Worm (Caenorhabditis elegans) whole organism, young adult: ENCODE measurements around the gene hphd-1.

Source experiments
- B0019.2 ChIP-seq: fragments of 200-800 bp; sonication (Bioruptor generic); conservative IDR thresholded peaks from 2 replicates; pipeline ENCODE4 v1.3.6; 2022; ENCODE audit warnings: missing genetic modification reagents, missing genetic modification characterization, missing compliant biosample characterization
- B0336.3 ChIP-seq: fragments of 200-800 bp; sonication (Bioruptor generic); IDR thresholded peaks from 2 replicates; pipeline ENCODE4 v1.3.6; 2022; ENCODE audit warnings: missing genetic modification characterization, missing compliant biosample characterization
- F22D6.2 ChIP-seq: sonication (generic microtip); optimal IDR thresholded peaks from 2 replicates; lab custom pipeline; 2016; ENCODE audit warnings: mild to moderate bottlenecking, missing genetic modification characterization, missing compliant biosample characterization
- F23B12.7 ChIP-seq: sonication (generic microtip); optimal IDR thresholded peaks from 2 replicates; lab custom pipeline; 2017; ENCODE audit warnings: missing genetic modification characterization, mild to moderate bottlenecking, missing compliant biosample characterization, antibody characterized with exemption, moderate library complexity; ENCODE audit not compliant: insufficient read depth
- F49E8.2 ChIP-seq: sonication (generic microtip); optimal IDR thresholded peaks from 3 replicates; lab custom pipeline; 2017; ENCODE audit warnings: missing genetic modification characterization, mild to moderate bottlenecking, missing compliant biosample characterization, antibody characterized with exemption, moderate library complexity; ENCODE audit not compliant: insufficient read depth
- F52B5.7 ChIP-seq: sonication (generic microtip); optimal IDR thresholded peaks from 2 replicates; lab custom pipeline; 2016; ENCODE audit warnings: mild to moderate bottlenecking, missing genetic modification characterization, missing compliant biosample characterization
- F57C9.4 ChIP-seq: sonication (generic microtip); optimal IDR thresholded peaks from 2 replicates; lab custom pipeline; 2017; ENCODE audit warnings: mild to moderate bottlenecking, missing genetic modification characterization, missing compliant biosample characterization
- K12H6.12 ChIP-seq: fragments of 200-800 bp; sonication (Bioruptor generic); optimal IDR thresholded peaks from 2 replicates; lab custom pipeline; 2018; ENCODE audit warnings: mild to moderate bottlenecking, missing genetic modification characterization, missing compliant biosample characterization
- T07F8.4 ChIP-seq: sonication (generic microtip); optimal IDR thresholded peaks from 2 replicates; lab custom pipeline; 2016; ENCODE audit warnings: mild to moderate bottlenecking, missing genetic modification characterization, moderate library complexity, missing compliant biosample characterization
- Y53F4B.3 ChIP-seq: fragments of 200-800 bp; sonication (Bioruptor generic); IDR thresholded peaks from 2 replicates; pipeline ENCODE4 v1.3.6; 2022; ENCODE audit warnings: missing genetic modification reagents, missing genetic modification characterization, missing compliant biosample characterization
- Y53G8AR.9 ChIP-seq: fragments of 200-800 bp; sonication (Bioruptor generic); conservative IDR thresholded peaks from 2 replicates; pipeline ENCODE4 v1.3.6; 2022; ENCODE audit warnings: missing genetic modification reagents, missing genetic modification characterization, missing compliant biosample characterization
- Y79H2A.3 ChIP-seq: fragments of 200-800 bp; sonication (Bioruptor generic); conservative IDR thresholded peaks from 2 replicates; pipeline ENCODE4 v1.3.6; 2022; ENCODE audit warnings: missing genetic modification reagents, missing genetic modification characterization, missing compliant biosample characterization
- aptf-2 ChIP-seq: fragments of 200-800 bp; sonication (Bioruptor generic); conservative IDR thresholded peaks from 2 replicates; pipeline ENCODE4 v1.3.6; 2022; ENCODE audit warnings: missing genetic modification reagents, missing genetic modification characterization, missing compliant biosample characterization
- attf-3 ChIP-seq: fragments of 200-800 bp; sonication (Bioruptor generic); conservative IDR thresholded peaks from 2 replicates; pipeline ENCODE4 v1.3.6; 2022; ENCODE audit warnings: missing genetic modification reagents, missing genetic modification characterization, missing compliant biosample characterization
- bed-1 ChIP-seq: fragments of 200-800 bp; sonication (Bioruptor generic); IDR thresholded peaks from 2 replicates; pipeline ENCODE4 v1.3.6; 2022; ENCODE audit warnings: missing genetic modification reagents, missing genetic modification characterization, missing compliant biosample characterization
- cebp-1 ChIP-seq, 2 experiments: fragments of 200-800 bp in 1 of 2; sonication (Bioruptor generic) in 1 of 2; sonication (generic microtip) in 1 of 2; IDR thresholded peaks in 1 of 2; optimal IDR thresholded peaks in 1 of 2; 2 replicates each; pipeline versions ENCODE4 v1.3.6 to Lab custom; 2017 to 2022; ENCODE audit warnings: missing compliant biosample characterization in 2 of 2, missing genetic modification characterization in 2 of 2, mild to moderate bottlenecking in 1 of 2, missing genetic modification reagents in 1 of 2, moderate library complexity in 1 of 2
- cebp-2 ChIP-seq: fragments of 200-800 bp; sonication (Bioruptor generic); IDR thresholded peaks from 2 replicates; pipeline ENCODE4 v1.3.6; 2022; ENCODE audit warnings: missing genetic modification characterization, missing compliant biosample characterization
- ceh-27 ChIP-seq: fragments of 200-800 bp; sonication (Bioruptor generic); optimal IDR thresholded peaks from 2 replicates; lab custom pipeline; 2018; ENCODE audit warnings: mild to moderate bottlenecking, missing genetic modification characterization, moderate library complexity, missing compliant biosample characterization
- ceh-79 ChIP-seq: sonication (generic microtip); optimal IDR thresholded peaks from 2 replicates; lab custom pipeline; 2017; ENCODE audit warnings: mild to moderate bottlenecking, missing genetic modification characterization, missing compliant biosample characterization
- ceh-91 ChIP-seq: fragments of 200-800 bp; sonication (Bioruptor generic); IDR thresholded peaks from 2 replicates; pipeline ENCODE4 v1.3.6; 2022; ENCODE audit warnings: missing genetic modification reagents, missing genetic modification characterization, missing compliant biosample characterization
- dox-1 ChIP-seq: fragments of 200-800 bp; sonication (Bioruptor generic); IDR thresholded peaks from 2 replicates; pipeline ENCODE4 v1.3.6; 2022; ENCODE audit warnings: missing genetic modification reagents, missing genetic modification characterization, missing compliant biosample characterization
- efl-1 ChIP-seq: fragments of 150-350 bp; optimal IDR thresholded peaks from 2 replicates; lab custom pipeline; 2014; ENCODE audit warnings: missing biosample characterization, missing genetic modification reagents, missing genetic modification characterization
- fkh-3 ChIP-seq: sonication (generic microtip); optimal IDR thresholded peaks from 2 replicates; lab custom pipeline; 2016; ENCODE audit warnings: mild to moderate bottlenecking, missing genetic modification characterization, missing compliant biosample characterization
- him-1 ChIP-seq: sonication (generic microtip); optimal IDR thresholded peaks from 2 replicates; lab custom pipeline; 2016; ENCODE audit warnings: missing genotype, missing genetic modification reagents, missing genetic modification characterization, missing compliant biosample characterization
- hlh-12 ChIP-seq: sonication (generic microtip); optimal IDR thresholded peaks from 2 replicates; lab custom pipeline; 2016; ENCODE audit warnings: missing genetic modification characterization, missing compliant biosample characterization
- hmg-1.2 ChIP-seq: fragments of 200-800 bp; sonication (Bioruptor generic); IDR thresholded peaks from 2 replicates; pipeline ENCODE4 v1.3.6; 2022; ENCODE audit warnings: missing genetic modification reagents, missing genetic modification characterization, missing compliant biosample characterization
- hrde-1 ChIP-seq: sonication (generic microtip); optimal IDR thresholded peaks from 2 replicates; lab custom pipeline; 2016; ENCODE audit warnings: missing genetic modification characterization, mild to moderate bottlenecking, missing compliant biosample characterization, moderate library complexity, missing genotype, missing genetic modification reagents, borderline replicate concordance
- let-607 ChIP-seq, 2 experiments: fragments of 200-800 bp in 1 of 2; sonication (Bioruptor generic) in 1 of 2; sonication (generic microtip) in 1 of 2; optimal IDR thresholded peaks; 2 replicates each; lab custom pipeline; 2016 to 2018; ENCODE audit warnings: mild to moderate bottlenecking in 2 of 2, missing compliant biosample characterization in 2 of 2, missing genetic modification characterization in 2 of 2, moderate library complexity in 2 of 2, missing genotype in 1 of 2
- lir-1 ChIP-seq: fragments of 200-800 bp; sonication (Bioruptor generic); conservative IDR thresholded peaks from 2 replicates; pipeline ENCODE4 v1.3.6; 2022; ENCODE audit warnings: missing genetic modification reagents, missing genetic modification characterization, missing compliant biosample characterization
- madf-3 ChIP-seq: fragments of 200-800 bp; sonication (Bioruptor generic); IDR thresholded peaks from 2 replicates; pipeline ENCODE4 v1.3.6; 2022; ENCODE audit warnings: missing genetic modification reagents, missing genetic modification characterization, missing compliant biosample characterization
- mel-28 ChIP-seq: sonication (generic microtip); optimal IDR thresholded peaks from 2 replicates; lab custom pipeline; 2016; ENCODE audit warnings: borderline replicate concordance, mild to moderate bottlenecking, missing genetic modification characterization, missing compliant biosample characterization
- nhr-179 ChIP-seq: sonication (generic microtip); optimal IDR thresholded peaks from 2 replicates; lab custom pipeline; 2016; ENCODE audit warnings: mild to moderate bottlenecking, missing genetic modification characterization, missing compliant biosample characterization
- nhr-27 ChIP-seq: fragments of 200-800 bp; sonication (Bioruptor generic); optimal IDR thresholded peaks from 2 replicates; lab custom pipeline; 2018; ENCODE audit warnings: mild to moderate bottlenecking, missing genetic modification characterization, moderate library complexity, missing compliant biosample characterization
- nhr-80 ChIP-seq: sonication (generic microtip); optimal IDR thresholded peaks from 2 replicates; lab custom pipeline; 2016; ENCODE audit warnings: missing genetic modification characterization, missing compliant biosample characterization
- rcor-1 ChIP-seq: fragments of 200-800 bp; sonication (Bioruptor generic); IDR thresholded peaks from 2 replicates; pipeline ENCODE4 v1.3.6; 2022; ENCODE audit warnings: missing genetic modification reagents, missing genetic modification characterization, missing compliant biosample characterization
- tbp1 ChIP-seq: fragments of 200-800 bp; sonication (Bioruptor generic); optimal IDR thresholded peaks from 2 replicates; lab custom pipeline; 2018; ENCODE audit warnings: mild to moderate bottlenecking, missing genetic modification characterization, missing compliant biosample characterization
- unc-130 ChIP-seq: sonication (generic microtip); optimal IDR thresholded peaks from 2 replicates; lab custom pipeline; 2016; ENCODE audit warnings: missing genetic modification reagents, missing genetic modification characterization, missing compliant biosample characterization
- unc-62 ChIP-seq: fragments of 150-350 bp; optimal IDR thresholded peaks from 2 replicates; lab custom pipeline; 2014; ENCODE audit warnings: missing biosample characterization, missing genetic modification reagents, missing genetic modification characterization
- zfh-2 ChIP-seq: fragments of 200-800 bp; sonication (Bioruptor generic); conservative IDR thresholded peaks from 2 replicates; pipeline ENCODE4 v1.3.6; 2022; ENCODE audit warnings: missing genetic modification reagents, missing genetic modification characterization, missing compliant biosample characterization
- ztf-22 ChIP-seq: fragments of 200-800 bp; sonication (Bioruptor generic); optimal IDR thresholded peaks from 2 replicates; lab custom pipeline; 2018; ENCODE audit warnings: mild to moderate bottlenecking, missing genetic modification characterization, moderate library complexity, missing compliant biosample characterization
- ztf-28 ChIP-seq: fragments of 200-800 bp; sonication (Bioruptor generic); IDR thresholded peaks from 2 replicates; pipeline ENCODE4 v1.3.6; 2022; ENCODE audit warnings: missing genetic modification reagents, missing genetic modification characterization, missing compliant biosample characterization
- ztf-6 ChIP-seq: fragments of 200-800 bp; sonication (Bioruptor generic); IDR thresholded peaks from 2 replicates; pipeline ENCODE4 v1.3.6; 2022; ENCODE audit warnings: missing genetic modification reagents, missing genetic modification characterization, missing compliant biosample characterization

Gene hphd-1

ce11 chrII:13030051-13030437 is 33.7 kb upstream of the hphd-1 start:
- no peak for TF ChIP-seq tbp1 (GFP tag; lab: Kevin White, UChicago)
- no peak for TF ChIP-seq nhr-179 (tag; lab: Kevin White, UChicago)
- no peak for TF ChIP-seq cebp-1 (GFP tag; IDR thresholded peaks at IDR 0.05; lab: Robert Waterston, UW)
- peak; percentile 8 for TF ChIP-seq cebp-1 (tag; optimal IDR thresholded peaks at IDR 0.05; lab: Kevin White, UChicago)
- TF ChIP-seq ztf-22 = no peak
- no peak for TF ChIP-seq B0336.3
- TF ChIP-seq hlh-12 (tag; lab: Kevin White, UChicago) = no peak
- no peak for TF ChIP-seq ztf-28 (GFP tag; lab: Robert Waterston, UW)
- no peak for TF ChIP-seq hrde-1 (tag; lab: Kevin White, UChicago)
- no peak for TF ChIP-seq B0019.2
- TF ChIP-seq ceh-91 (GFP tag; lab: Robert Waterston, UW) = no peak
- TF ChIP-seq F57C9.4 (tag; lab: Kevin White, UChicago) = no peak
- no peak for TF ChIP-seq fkh-3 (tag; lab: Kevin White, UChicago)
- no peak for TF ChIP-seq Y53F4B.3
- TF ChIP-seq zfh-2 = peak; percentile 61; the same call in 1 of the 2 replicates
- TF ChIP-seq ceh-27 (GFP tag; lab: Kevin White, UChicago) = no peak
- TF ChIP-seq lir-1 (GFP tag; lab: Robert Waterston, UW) = no peak
- TF ChIP-seq madf-3 (GFP tag; lab: Robert Waterston, UW) = 0 out of 2 replicates have a peak, but pooled peaks have one; percentile 13
- peak; percentile 33; the same call in 1 of the 2 replicates for TF ChIP-seq hmg-1.2 (GFP tag; lab: Robert Waterston, UW)

- no peak for TF ChIP-seq bed-1 (GFP tag; lab: Robert Waterston, UW)
- no peak for TF ChIP-seq aptf-2 (GFP tag; lab: Robert Waterston, UW)
- no peak for TF ChIP-seq F52B5.7 (tag; lab: Kevin White, UChicago)
- no peak for TF ChIP-seq cebp-1 (GFP tag; IDR thresholded peaks at IDR 0.05; lab: Robert Waterston, UW)
- TF ChIP-seq cebp-1 (tag; optimal IDR thresholded peaks at IDR 0.05; lab: Kevin White, UChicago) = peak; percentile 64
- TF ChIP-seq dox-1 (GFP tag; lab: Robert Waterston, UW) = 0 out of 2 replicates have a peak, but pooled peaks have one; percentile 1
- no peak for TF ChIP-seq cebp-2 (GFP tag; lab: Robert Waterston, UW)
- no peak for TF ChIP-seq rcor-1
- TF ChIP-seq him-1 (tag; lab: Kevin White, UChicago) = no peak
- no peak for TF ChIP-seq Y53G8AR.9 (GFP tag; lab: Robert Waterston, UW)
- TF ChIP-seq efl-1 (GFP tag; lab: Kevin White, UChicago) = no peak
- TF ChIP-seq mel-28 = no peak
- TF ChIP-seq Y79H2A.3 = no peak
Measured at ce11 chrII:13029290-13030050, 33.1 kb upstream of the hphd-1 start.

- peak; percentile 34; the same call in 1 of the 2 replicates for TF ChIP-seq hmg-1.2 (GFP tag; lab: Robert Waterston, UW)
- no peak for TF ChIP-seq unc-130 (GFP tag; lab: Kevin White, UChicago)
- no peak for TF ChIP-seq hrde-1 (tag; lab: Kevin White, UChicago)
- TF ChIP-seq F22D6.2 (tag; lab: Kevin White, UChicago) = no peak
- no peak for TF ChIP-seq Y53F4B.3
- no peak for TF ChIP-seq bed-1 (GFP tag; lab: Robert Waterston, UW)
- no peak for TF ChIP-seq F23B12.7 (tag; lab: Kevin White, UChicago)
- no peak for TF ChIP-seq hlh-12 (tag; lab: Kevin White, UChicago)
- no peak for TF ChIP-seq tbp1 (GFP tag; lab: Kevin White, UChicago)
- TF ChIP-seq let-607 (tag; optimal IDR thresholded peaks at IDR 0.05; lab: Kevin White, UChicago) = no peak
- no peak for TF ChIP-seq T07F8.4 (tag; lab: Kevin White, UChicago)
- peak; percentile 66 for TF ChIP-seq nhr-80 (tag; lab: Kevin White, UChicago)
- no peak for TF ChIP-seq nhr-27
- TF ChIP-seq F49E8.2 (tag; lab: Kevin White, UChicago) = no peak
- no peak for TF ChIP-seq ztf-6
- TF ChIP-seq attf-3 = no peak
- no peak for TF ChIP-seq ceh-79 (tag; lab: Kevin White, UChicago)
- TF ChIP-seq unc-62 (GFP tag; lab: Kevin White, UChicago) = no peak
- peak; percentile 33; the same call in 1 of the 2 replicates for TF ChIP-seq dox-1 (GFP tag; lab: Robert Waterston, UW)
- no peak for TF ChIP-seq F52B5.7 (tag; lab: Kevin White, UChicago)
- no peak for TF ChIP-seq K12H6.12 (tag; lab: Kevin White, UChicago)
Measured at ce11 chrII:13025794-13026412, 29.5 kb upstream of the hphd-1 start, which contains the start of gene max-2. TSS of gene max-2 (minus strand) at chrII:13025844.
